Fruit fly (Drosophila melanogaster): ENCODE data around the gene CG43147.

DNA sequence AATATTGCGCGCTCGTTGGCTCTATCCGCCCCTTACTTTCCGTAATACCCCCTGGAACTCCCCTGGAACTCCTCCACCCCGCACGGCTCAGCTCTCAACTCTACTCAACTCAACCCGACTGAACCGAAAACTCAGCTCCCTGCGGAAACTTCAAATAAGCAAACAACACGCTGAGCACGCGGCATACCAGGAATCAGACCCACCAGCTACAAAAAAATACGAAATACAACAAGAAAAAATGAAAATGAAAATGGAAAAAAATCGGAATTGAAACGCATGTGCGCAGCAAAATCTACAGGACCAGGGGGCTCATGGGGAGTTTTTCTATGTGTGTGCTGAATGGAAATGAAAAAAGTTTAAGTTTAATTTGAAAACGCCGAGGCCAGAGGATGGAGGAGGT lies 13.3 kb downstream of the CG43147 start:
- TF ChIP-seq tj (GFP tag; optimal IDR thresholded peaks at IDR 0.05) (peak; percentile 78), CG14711 (tag; optimal IDR thresholded peaks at IDR 0.05) (no peak), Crg-1 (GFP tag; optimal IDR thresholded peaks at IDR 0.05) (no peak), ovo (GFP tag; optimal IDR thresholded peaks at IDR 0.05) (no peak), CG5204 (GFP tag; optimal IDR thresholded peaks at IDR 0.05) (no peak), Mnt (GFP tag; optimal IDR thresholded peaks at IDR 0.05) (no peak)

Measured in whole organism, adult.